Worm (Caenorhabditis elegans) whole organism, L4 larva: ENCODE data around the gene nep-18.

Experiments
- Y48G9A.11 ChIP-seq: fragments of 200-800 bp; sonication (Bioruptor generic); IDR thresholded peaks from 2 replicates; pipeline ENCODE4 v1.3.6; 2022; ENCODE audit warnings: missing genetic modification reagents, missing genetic modification characterization, missing compliant biosample characterization
- Y5F2A.4 ChIP-seq: fragments of 200-800 bp; sonication (Bioruptor generic); optimal IDR thresholded peaks from 2 replicates; lab custom pipeline; 2018; ENCODE audit warnings: mild to moderate bottlenecking, missing genetic modification characterization, missing compliant biosample characterization
- ZK546.5 ChIP-seq, 2 experiments: sonication (generic microtip); optimal IDR thresholded peaks; 2 replicates each; lab custom pipeline; 2017; ENCODE audit warnings: missing biosample characterization in 2 of 2, missing genetic modification characterization in 2 of 2
- aha-1 ChIP-seq: fragments of 150-350 bp; peaks from one replicate; lab custom pipeline; 2014; ENCODE audit warnings: missing biosample characterization, missing genetic modification characterization
- aly-2 ChIP-seq: sonication (generic microtip); optimal IDR thresholded peaks from 2 replicates; lab custom pipeline; 2018; ENCODE audit warnings: missing biosample characterization, missing genetic modification characterization
- ama-1 ChIP-seq: fragments of 150-350 bp; optimal IDR thresholded peaks from 2 replicates; lab custom pipeline; 2014; ENCODE audit warnings: inconsistent platforms, mixed read lengths
- attf-4 ChIP-seq: sonication (generic microtip); optimal IDR thresholded peaks from 3 replicates; lab custom pipeline; 2017; ENCODE audit warnings: missing biosample characterization, missing genetic modification characterization
- ceh-20 ChIP-seq: fragments of 200-800 bp; sonication (Bioruptor generic); IDR thresholded peaks from 2 replicates; pipeline ENCODE4 v1.3.6; 2022; ENCODE audit warnings: missing genetic modification reagents, missing genetic modification characterization, missing compliant biosample characterization
- ceh-28 ChIP-seq: fragments of 150-350 bp; optimal IDR thresholded peaks from 2 replicates; lab custom pipeline; 2014; ENCODE audit warnings: missing biosample characterization, missing genetic modification reagents, missing genetic modification characterization
- ceh-44 ChIP-seq: fragments of 200-800 bp; sonication (Bioruptor generic); IDR thresholded peaks from 2 replicates; pipeline ENCODE4 v1.3.6; 2022; ENCODE audit warnings: missing genetic modification reagents, missing genetic modification characterization, missing compliant biosample characterization
- ceh-62 ChIP-seq: sonication (generic microtip); optimal IDR thresholded peaks from 2 replicates; lab custom pipeline; 2017; ENCODE audit warnings: missing biosample characterization, missing genetic modification characterization
- ces-1 ChIP-seq: fragments of 150-350 bp; sonication (generic microtip); optimal IDR thresholded peaks from 4 replicates; lab custom pipeline; 2014; ENCODE audit warnings: missing biosample characterization, missing genetic modification reagents, missing genetic modification characterization
- ctbp-1 ChIP-seq: fragments of 200-800 bp; sonication (Bioruptor generic); IDR thresholded peaks from 2 replicates; pipeline ENCODE4 v1.3.6; 2022; ENCODE audit warnings: missing genetic modification reagents, missing genetic modification characterization, missing compliant biosample characterization
- daf-12 ChIP-seq: fragments of 150-350 bp; optimal IDR thresholded peaks from 2 replicates; lab custom pipeline; 2014; ENCODE audit warnings: missing biosample characterization, missing genetic modification reagents, missing genetic modification characterization
- daf-19 ChIP-seq: fragments of 200-800 bp; sonication (Bioruptor generic); conservative IDR thresholded peaks from 2 replicates; pipeline ENCODE4 v1.3.6; 2022; ENCODE audit warnings: missing genetic modification characterization, missing compliant biosample characterization
- dmd-6 ChIP-seq: fragments of 200-800 bp; sonication (Bioruptor generic); IDR thresholded peaks from 2 replicates; pipeline ENCODE4 v1.3.6; 2022; ENCODE audit warnings: missing genetic modification reagents, missing genetic modification characterization, missing compliant biosample characterization
- dmd-8 ChIP-seq: fragments of 200-800 bp; sonication (Bioruptor generic); IDR thresholded peaks from 2 replicates; pipeline ENCODE4 v1.3.6; 2022; ENCODE audit warnings: missing genetic modification characterization, missing compliant biosample characterization
- dmd-9 ChIP-seq: fragments of 200-800 bp; sonication (Bioruptor generic); IDR thresholded peaks from 2 replicates; pipeline ENCODE4 v1.3.6; 2022; ENCODE audit warnings: missing genetic modification reagents, missing genetic modification characterization, missing compliant biosample characterization
- dpl-1 ChIP-seq: fragments of 150-350 bp; optimal IDR thresholded peaks from 2 replicates; lab custom pipeline; 2014; ENCODE audit warnings: missing biosample characterization, missing genetic modification reagents, missing genetic modification characterization
- egl-43 ChIP-seq: fragments of 200-800 bp; sonication (Bioruptor generic); IDR thresholded peaks from 2 replicates; pipeline ENCODE4 v1.3.6; 2022; ENCODE audit warnings: missing genetic modification reagents, missing genetic modification characterization, missing compliant biosample characterization
- gei-8 ChIP-seq: fragments of 200-800 bp; sonication (Bioruptor generic); optimal IDR thresholded peaks from 2 replicates; lab custom pipeline; 2018; ENCODE audit warnings: mild to moderate bottlenecking, missing genetic modification characterization, missing compliant biosample characterization
- hlh-11 ChIP-seq: fragments of 200-800 bp; sonication (Bioruptor generic); optimal IDR thresholded peaks from 2 replicates; lab custom pipeline; 2018; ENCODE audit warnings: mild to moderate bottlenecking, missing genetic modification characterization, missing compliant biosample characterization
- hlh-30 ChIP-seq: sonication (generic microtip); optimal IDR thresholded peaks from 2 replicates; lab custom pipeline; 2017; ENCODE audit warnings: antibody characterized with exemption, mild to moderate bottlenecking, missing genetic modification characterization, missing compliant biosample characterization; ENCODE audit not compliant: insufficient read depth
- hmg-1.1 ChIP-seq: fragments of 200-800 bp; sonication (Bioruptor generic); IDR thresholded peaks from 2 replicates; pipeline ENCODE4 v1.3.6; 2022; ENCODE audit warnings: missing genetic modification reagents, missing genetic modification characterization, missing compliant biosample characterization
- lin-1 ChIP-seq: fragments of 200-800 bp; sonication (Bioruptor generic); IDR thresholded peaks from 2 replicates; pipeline ENCODE4 v1.3.6; 2022; ENCODE audit warnings: missing genetic modification reagents, missing genetic modification characterization, missing compliant biosample characterization
- lin-38 ChIP-seq: fragments of 200-800 bp; sonication (Bioruptor generic); IDR thresholded peaks from 2 replicates; pipeline ENCODE4 v1.3.6; 2022; ENCODE audit warnings: missing genetic modification reagents, missing genetic modification characterization, missing compliant biosample characterization
- lsy-2 ChIP-seq, 2 experiments: fragments of 150-350 bp in 1 of 2; sonication (generic microtip) in 1 of 2; optimal IDR thresholded peaks; 2 replicates each; lab custom pipeline; 2014 to 2017; ENCODE audit warnings: missing biosample characterization in 2 of 2, missing genetic modification characterization in 2 of 2
- madf-9 ChIP-seq: fragments of 200-800 bp; sonication (Bioruptor generic); conservative IDR thresholded peaks from 2 replicates; pipeline ENCODE4 v1.3.6; 2022; ENCODE audit warnings: missing genetic modification reagents, missing genetic modification characterization, missing compliant biosample characterization
- mdl-1 ChIP-seq, 2 experiments: fragments of 150-350 bp in 1 of 2; sonication (generic microtip) in 1 of 2; optimal IDR thresholded peaks; 2 replicates each; lab custom pipeline; 2014 to 2017; ENCODE audit warnings: missing biosample characterization in 2 of 2, missing genetic modification characterization in 2 of 2
- mxl-3 ChIP-seq: fragments of 200-800 bp; sonication (Bioruptor generic); optimal IDR thresholded peaks from 2 replicates; lab custom pipeline; 2018; ENCODE audit warnings: mild to moderate bottlenecking, missing genetic modification characterization, missing compliant biosample characterization
- nhr-102 ChIP-seq: sonication (generic microtip); optimal IDR thresholded peaks from 2 replicates; lab custom pipeline; 2016; ENCODE audit warnings: mild to moderate bottlenecking, missing genetic modification characterization, moderate library complexity, missing compliant biosample characterization
- nhr-111 ChIP-seq: fragments of 200-800 bp; sonication (Bioruptor generic); optimal IDR thresholded peaks from 2 replicates; lab custom pipeline; 2018; ENCODE audit warnings: mild to moderate bottlenecking, missing genetic modification characterization, missing compliant biosample characterization
- nhr-237 ChIP-seq: sonication (generic microtip); optimal IDR thresholded peaks from 2 replicates; lab custom pipeline; 2017; ENCODE audit warnings: missing biosample characterization, missing genetic modification characterization
- nhr-28 ChIP-seq: fragments of 150-350 bp; optimal IDR thresholded peaks from 2 replicates; lab custom pipeline; 2014; ENCODE audit warnings: missing biosample characterization, missing genetic modification characterization
- nhr-48 ChIP-seq: sonication (generic microtip); optimal IDR thresholded peaks from 2 replicates; lab custom pipeline; 2016; ENCODE audit warnings: mild to moderate bottlenecking, missing genetic modification characterization, missing compliant biosample characterization
- nhr-6 ChIP-seq: fragments of 150-350 bp; optimal IDR thresholded peaks from 2 replicates; lab custom pipeline; 2014; ENCODE audit warnings: missing biosample characterization, missing genetic modification characterization
- nhr-76 ChIP-seq: fragments of 150-350 bp; optimal IDR thresholded peaks from 2 replicates; lab custom pipeline; 2014; ENCODE audit warnings: missing biosample characterization, missing genetic modification characterization
- nhr-77 ChIP-seq: fragments of 150-350 bp; optimal IDR thresholded peaks from 2 replicates; lab custom pipeline; 2014; ENCODE audit warnings: missing biosample characterization, missing genetic modification characterization
- pha-4 ChIP-seq, 2 experiments: fragments of 150-350 bp in 1 of 2; fragments of 200-800 bp in 1 of 2; sonication (Bioruptor generic) in 1 of 2; IDR thresholded peaks in 1 of 2; optimal IDR thresholded peaks in 1 of 2; 2 replicates each; pipeline versions ENCODE4 v1.3.6 to Lab custom; 2014 to 2022; ENCODE audit warnings: missing genetic modification characterization in 2 of 2, missing genetic modification reagents in 2 of 2, missing biosample characterization in 1 of 2, missing compliant biosample characterization in 1 of 2
- php-3 ChIP-seq: fragments of 200-800 bp; sonication (Bioruptor generic); IDR thresholded peaks from 2 replicates; pipeline ENCODE4 v1.3.6; 2022; ENCODE audit warnings: missing genetic modification reagents, missing genetic modification characterization, missing compliant biosample characterization
- rbr-2 ChIP-seq: sonication (generic microtip); optimal IDR thresholded peaks from 2 replicates; lab custom pipeline; 2016; ENCODE audit warnings: missing genotype, missing genetic modification characterization, missing compliant biosample characterization
- sdz-12 ChIP-seq: fragments of 200-800 bp; sonication (Bioruptor generic); optimal IDR thresholded peaks from 2 replicates; lab custom pipeline; 2018; ENCODE audit warnings: mild to moderate bottlenecking, missing genetic modification characterization, missing compliant biosample characterization
- skn-1 ChIP-seq: fragments of 150-350 bp; optimal IDR thresholded peaks from 2 replicates; lab custom pipeline; 2014; ENCODE audit warnings: missing biosample characterization, missing genetic modification characterization
- spr-3 ChIP-seq: fragments of 200-800 bp; sonication (Bioruptor generic); optimal IDR thresholded peaks from 2 replicates; lab custom pipeline; 2018; ENCODE audit warnings: mild to moderate bottlenecking, missing genetic modification characterization, missing compliant biosample characterization
- tag-97 ChIP-seq: fragments of 200-800 bp; sonication (Bioruptor generic); IDR thresholded peaks from 2 replicates; pipeline ENCODE4 v1.3.6; 2022; ENCODE audit warnings: missing genetic modification characterization, missing compliant biosample characterization
- tra-1 ChIP-seq: fragments of 200-800 bp; sonication (Bioruptor generic); IDR thresholded peaks from 2 replicates; pipeline ENCODE4 v1.3.6; 2022; ENCODE audit warnings: missing genetic modification reagents, missing genetic modification characterization, missing compliant biosample characterization
- vab-7 ChIP-seq: fragments of 200-800 bp; sonication (Bioruptor generic); IDR thresholded peaks from 2 replicates; pipeline ENCODE4 v1.3.6; 2022; ENCODE audit warnings: missing genetic modification reagents, missing genetic modification characterization, missing compliant biosample characterization
- zag-1 ChIP-seq: fragments of 150-350 bp; optimal IDR thresholded peaks from 2 replicates; lab custom pipeline; 2014; ENCODE audit warnings: missing biosample characterization, missing genetic modification characterization
- zfp-3 ChIP-seq: fragments of 200-800 bp; sonication (Bioruptor generic); conservative IDR thresholded peaks from 2 replicates; pipeline ENCODE4 v1.3.6; 2022; ENCODE audit warnings: missing genetic modification reagents, missing genetic modification characterization, missing compliant biosample characterization
- zip-11 ChIP-seq: fragments of 200-800 bp; sonication (Bioruptor generic); IDR thresholded peaks from 2 replicates; pipeline ENCODE4 v1.3.6; 2022; ENCODE audit warnings: missing genetic modification characterization, missing compliant biosample characterization
- zip-2 ChIP-seq: fragments of 150-350 bp; optimal IDR thresholded peaks from 2 replicates; lab custom pipeline; 2014; ENCODE audit warnings: missing biosample characterization, missing genetic modification characterization
- ztf-11 ChIP-seq: fragments of 150-350 bp; optimal IDR thresholded peaks from 2 replicates; lab custom pipeline; 2014; ENCODE audit warnings: missing biosample characterization, missing genetic modification characterization

The nep-18 gene

ce11 chrII:2564899-2565298 is 1.0 kb upstream of the nep-18 start, which contains the start of gene usp-39 (continued):
- peak; percentile 56; the same call in 1 of the 2 replicates for TF ChIP-seq php-3 (GFP tag; lab: Robert Waterston, UW)
- TF ChIP-seq lin-38, result peak; percentile 88
- peak; percentile 62 for TF ChIP-seq dmd-6 (GFP tag; lab: Robert Waterston, UW)
- no peak for TF ChIP-seq hlh-11 (tag; lab: Kevin White, UChicago)
- TF ChIP-seq sdz-12 (GFP tag; lab: Kevin White, UChicago), result no peak
- no peak for TF ChIP-seq egl-43 (GFP tag; lab: Robert Waterston, UW)
- TF ChIP-seq ceh-28 (tag; lab: Kevin White, UChicago), result no peak
- no peak for TF ChIP-seq zag-1
- peak; percentile 61 for TF ChIP-seq madf-9
- TF ChIP-seq skn-1, result no peak
- TF ChIP-seq dmd-9, result no peak
- no peak for TF ChIP-seq mxl-3 (GFP tag; lab: Kevin White, UChicago)
- TF ChIP-seq zip-11, result no peak
- TF ChIP-seq aly-2 (tag; lab: Kevin White, UChicago), result no peak
- TF ChIP-seq Y48G9A.11 (GFP tag; lab: Robert Waterston, UW), result no peak
- TF ChIP-seq mdl-1 (tag; optimal IDR thresholded peaks at IDR 0.05; lab: Kevin White, UChicago), result peak in 1 of 2 experiments; percentile 3
- TF ChIP-seq ama-1 (lab: Kevin White, UChicago), result no peak
- 0 out of 2 replicates have a peak, but pooled peaks have one; percentile 44 for TF ChIP-seq zfp-3 (GFP tag; lab: Robert Waterston, UW)
- TF ChIP-seq attf-4 (tag; lab: Kevin White, UChicago), result no peak
- no peak for TF ChIP-seq tra-1 (GFP tag; lab: Robert Waterston, UW)
- TF ChIP-seq daf-19 (GFP tag; lab: Robert Waterston, UW), result no peak
- peak; percentile 62; the same call in 1 of the 2 replicates for TF ChIP-seq hmg-1.1
- peak; percentile 86 for TF ChIP-seq dpl-1
- TF ChIP-seq ctbp-1 (GFP tag; lab: Robert Waterston, UW), result peak; percentile 48; the same call in 1 of the 2 replicates
- no peak for TF ChIP-seq daf-12
- TF ChIP-seq ztf-11, result no peak
- no peak for TF ChIP-seq rbr-2 (tag; lab: Kevin White, UChicago)
- TF ChIP-seq nhr-28, result peak; percentile 5
- no peak for TF ChIP-seq nhr-102 (tag; lab: Kevin White, UChicago)
- peak; percentile 85 for TF ChIP-seq nhr-77 (tag; lab: Kevin White, UChicago)
- TF ChIP-seq dmd-8, result no peak
- no peak for TF ChIP-seq ZK546.5 (tag; optimal IDR thresholded peaks at IDR 0.05; lab: Kevin White, UChicago)
- TF ChIP-seq tag-97 (GFP tag; lab: Robert Waterston, UW), result no peak
- TF ChIP-seq nhr-237 (tag; lab: Kevin White, UChicago), result no peak
- peak; percentile 46; the same call in 1 of the 2 replicates for TF ChIP-seq vab-7 (GFP tag; lab: Robert Waterston, UW)
- TF ChIP-seq lsy-2 (tag; optimal IDR thresholded peaks at IDR 0.05; lab: Kevin White, UChicago), result peak; percentile 15 to 94
- TF ChIP-seq nhr-111, result no peak
- TF ChIP-seq nhr-48, result no peak
- TF ChIP-seq nhr-6, result no peak
- peak; percentile 57 for TF ChIP-seq hlh-30
- no peak for TF ChIP-seq ceh-62 (tag; lab: Kevin White, UChicago)
- no peak for TF ChIP-seq Y5F2A.4 (GFP tag; lab: Kevin White, UChicago)
- peak; percentile 18 for TF ChIP-seq zip-2 (tag; lab: Kevin White, UChicago)
- TF ChIP-seq nhr-76 (tag; lab: Kevin White, UChicago), result no peak
- TF ChIP-seq pha-4 (GFP tag; IDR thresholded peaks at IDR 0.05; lab: Robert Waterston, UW), result peak; percentile 61; the same call in 1 of the 2 replicates
- no peak for TF ChIP-seq pha-4 (tag; optimal IDR thresholded peaks at IDR 0.05; lab: Kevin White, UChicago)
- TF ChIP-seq aha-1 (tag; lab: Kevin White, UChicago), result no peak
- no peak for TF ChIP-seq gei-8 (GFP tag; lab: Kevin White, UChicago)
- TF ChIP-seq ces-1 (GFP tag; lab: Kevin White, UChicago), result peak; percentile 93
- TF ChIP-seq spr-3, result no peak
- no peak for TF ChIP-seq lin-1
- peak; percentile 36; the same call in 1 of the 2 replicates for TF ChIP-seq ceh-20 (GFP tag; lab: Robert Waterston, UW)
- TF ChIP-seq ceh-44 (GFP tag; lab: Robert Waterston, UW), result 0 out of 2 replicates have a peak, but pooled peaks have one; percentile 9
